Fruit fly (Drosophila melanogaster): ENCODE results near the gene CG12219.
A peak's percentile ranks its signal among the peaks of the same experiment; 100 is the strongest.

The CG12219 gene

dm6 chrX:6295129-6295539 is 6.0 kb downstream of the CG12219 start, which contains the start of the genes CG15891 and CG3815 (continued):
- TF ChIP-seq CG18764 (GFP tag; optimal IDR thresholded peaks at IDR 0.05) = no peak
- TF ChIP-seq C15 (GFP tag; IDR thresholded peaks at IDR 0.05) = no peak
- TF ChIP-seq CG4730 (GFP tag; IDR thresholded peaks at IDR 0.05) = peak; percentile 31; the same call in 1 of the 2 replicates
- peak in 1 of 2 experiments; percentile 36 for TF ChIP-seq crp (GFP tag; optimal IDR thresholded peaks at IDR 0.05)
- 0 out of 2 replicates have a peak, but pooled peaks have one; percentile 8 for TF ChIP-seq CG42726 (GFP tag; IDR thresholded peaks at IDR 0.05; ENCODE audit: partially characterized antibody)
- no peak for TF ChIP-seq CG18476 (GFP tag; optimal IDR thresholded peaks at IDR 0.05)
- TF ChIP-seq Optix (GFP tag; IDR thresholded peaks at IDR 0.05) = no peak
- peak; percentile 59; the same call in 2 of the 3 replicates for TF ChIP-seq knrl (GFP tag; IDR thresholded peaks at IDR 0.05; ENCODE audit: partially characterized antibody)
- no peak for TF ChIP-seq CG12769 (tag; optimal IDR thresholded peaks at IDR 0.05)
- peak; percentile 51 for TF ChIP-seq nerfin-1 (tag; optimal IDR thresholded peaks at IDR 0.05)
- TF ChIP-seq dmrt11E (tag; optimal IDR thresholded peaks at IDR 0.05) = peak; percentile 34
- TF ChIP-seq ttk (GFP tag; IDR thresholded peaks at IDR 0.05) = no peak
- TF ChIP-seq shn (GFP tag; optimal IDR thresholded peaks at IDR 0.05) = peak; percentile 53
- peak; percentile 32; the same call in 1 of the 3 replicates for TF ChIP-seq zfh1 (GFP tag; IDR thresholded peaks at IDR 0.05)
- no peak for TF ChIP-seq Dip2 (GFP tag; IDR thresholded peaks at IDR 0.05)
- TF ChIP-seq CG32767 (GFP tag; IDR thresholded peaks at IDR 0.05) = 0 out of 2 replicates have a peak, but pooled peaks have one; percentile 28
- peak; percentile 13 for TF ChIP-seq eyg (GFP tag; optimal IDR thresholded peaks at IDR 0.05)
- peak; percentile 33 for TF ChIP-seq p53 (GFP tag; optimal IDR thresholded peaks at IDR 0.05)
- TF ChIP-seq sens-2 (GFP tag; IDR thresholded peaks at IDR 0.05) = no peak
- peak; percentile 32; the same call in 1 of the 2 replicates for TF ChIP-seq vvl (GFP tag; IDR thresholded peaks at IDR 0.05)
- peak; percentile 62 for TF ChIP-seq trem (tag; optimal IDR thresholded peaks at IDR 0.05)
- TF ChIP-seq fd64A (GFP tag; optimal IDR thresholded peaks at IDR 0.05) = no peak
- no peak for TF ChIP-seq CG43689 (GFP tag; IDR thresholded peaks at IDR 0.05)
- TF ChIP-seq seq (GFP tag; IDR thresholded peaks at IDR 0.05) = no peak
- no peak for TF ChIP-seq CG5953 (GFP tag; IDR thresholded peaks at IDR 0.05)
- peak; percentile 57 for TF ChIP-seq Ets97D (GFP tag; optimal IDR thresholded peaks at IDR 0.05)
- peak; percentile 31 for TF ChIP-seq Dek (tag; optimal IDR thresholded peaks at IDR 0.05)
- no peak for TF ChIP-seq CG11560 (tag; IDR thresholded peaks at IDR 0.05)
- TF ChIP-seq trh (GFP tag; optimal IDR thresholded peaks at IDR 0.05) = no peak
- no peak for TF ChIP-seq cato (GFP tag; optimal IDR thresholded peaks at IDR 0.05; ENCODE audit: borderline replicate concordance)
- peak; percentile 53; the same call in 1 of the 2 replicates for TF ChIP-seq HLH3B (GFP tag; IDR thresholded peaks at IDR 0.05)
- peak; percentile 93 for TF ChIP-seq CG7928 (GFP tag; optimal IDR thresholded peaks at IDR 0.05)
- TF ChIP-seq slou (GFP tag; optimal IDR thresholded peaks at IDR 0.05) = no peak
- peak; percentile 51 for TF ChIP-seq Hr3 (GFP tag; optimal IDR thresholded peaks at IDR 0.05)
- peak; percentile 63; the same call in 3 of the 4 replicates for TF ChIP-seq Dll (GFP tag; IDR thresholded peaks at IDR 0.05; ENCODE audit: partially characterized antibody)
- no peak for TF ChIP-seq zf30C (GFP tag; optimal IDR thresholded peaks at IDR 0.05)
- TF ChIP-seq CG18619 (GFP tag; optimal IDR thresholded peaks at IDR 0.05) = peak; percentile 69
- no peak for TF ChIP-seq CG11398 (GFP tag; optimal IDR thresholded peaks at IDR 0.05)
- no peak for TF ChIP-seq sna (GFP tag; IDR thresholded peaks at IDR 0.05; ENCODE audit: partially characterized antibody)
- TF ChIP-seq zen2 (GFP tag; IDR thresholded peaks at IDR 0.05; ENCODE audit: partially characterized antibody) = no peak
- peak; percentile 66 for TF ChIP-seq CG7839 (tag; optimal IDR thresholded peaks at IDR 0.05)
- no peak for TF ChIP-seq CG14965 (GFP tag; optimal IDR thresholded peaks at IDR 0.05; ENCODE audit: borderline replicate concordance)
- peak; percentile 48 for TF ChIP-seq Fer3 (tag; optimal IDR thresholded peaks at IDR 0.05)
- TF ChIP-seq CTCF (GFP tag; optimal IDR thresholded peaks at IDR 0.05) = peak; percentile 2
- peak; percentile 70 for TF ChIP-seq BEAF-32 (GFP tag; optimal IDR thresholded peaks at IDR 0.05)
- TF ChIP-seq Ravus (GFP tag; IDR thresholded peaks at IDR 0.05) = no peak
- TF ChIP-seq corto (GFP tag; optimal IDR thresholded peaks at IDR 0.05) = no peak
- TF ChIP-seq B-H1 (GFP tag; IDR thresholded peaks at IDR 0.05) = no peak
- no peak for TF ChIP-seq br (optimal IDR thresholded peaks at IDR 0.05)
- peak; percentile 48; the same call in 1 of the 2 replicates for TF ChIP-seq CG14441 (GFP tag; IDR thresholded peaks at IDR 0.05)
- no peak for TF ChIP-seq aop (GFP tag; IDR thresholded peaks at IDR 0.05)
